Worm (Caenorhabditis elegans) whole organism, L2 larva: ENCODE measurements around the gene F43G6.7.

Experiments
- F13H6.1 ChIP-seq: sonication (generic microtip); optimal IDR thresholded peaks from 2 replicates; lab custom pipeline; 2016; ENCODE audit warnings: missing genetic modification characterization, missing compliant biosample characterization
- ama-1 ChIP-seq: fragments of 150-350 bp; optimal IDR thresholded peaks from 2 replicates; lab custom pipeline; 2018; ENCODE audit warnings: inconsistent platforms
- ceh-82 ChIP-seq: fragments of 150-350 bp; optimal IDR thresholded peaks from 2 replicates; lab custom pipeline; 2014; ENCODE audit warnings: missing biosample characterization, missing genetic modification characterization
- dmd-4 ChIP-seq: sonication (generic microtip); optimal IDR thresholded peaks from 2 replicates; lab custom pipeline; 2017; ENCODE audit warnings: missing biosample characterization, missing genetic modification characterization
- elt-1 ChIP-seq: fragments of 150-350 bp; optimal IDR thresholded peaks from 2 replicates; lab custom pipeline; 2014; ENCODE audit warnings: missing biosample characterization, missing genetic modification characterization
- elt-3 ChIP-seq: sonication (generic microtip); optimal IDR thresholded peaks from 2 replicates; lab custom pipeline; 2017; ENCODE audit warnings: missing biosample characterization, missing genetic modification characterization
- fos-1 ChIP-seq: fragments of 150-350 bp; optimal IDR thresholded peaks from 2 replicates; lab custom pipeline; 2014; ENCODE audit warnings: missing biosample characterization, missing genetic modification characterization
- nhr-21 ChIP-seq: fragments of 150-350 bp; optimal IDR thresholded peaks from 2 replicates; lab custom pipeline; 2014; ENCODE audit warnings: missing biosample characterization, missing genetic modification characterization
- nhr-23 ChIP-seq: fragments of 150-350 bp; optimal IDR thresholded peaks from 2 replicates; lab custom pipeline; 2014; ENCODE audit warnings: missing biosample characterization, missing genetic modification reagents, missing genetic modification characterization
- nhr-25 ChIP-seq: fragments of 150-350 bp; sonication (generic microtip); optimal IDR thresholded peaks from 3 replicates; lab custom pipeline; 2014; ENCODE audit warnings: missing biosample characterization, missing genetic modification characterization
- nhr-77 ChIP-seq: fragments of 150-350 bp; optimal IDR thresholded peaks from 2 replicates; lab custom pipeline; 2014; ENCODE audit warnings: missing biosample characterization, missing genetic modification characterization
- unc-39 ChIP-seq: fragments of 150-350 bp; optimal IDR thresholded peaks from 2 replicates; lab custom pipeline; 2014; ENCODE audit warnings: missing biosample characterization, missing genetic modification characterization
- unc-62 ChIP-seq: fragments of 150-350 bp; optimal IDR thresholded peaks from 2 replicates; lab custom pipeline; 2014; ENCODE audit warnings: missing biosample characterization, missing genetic modification reagents, missing genetic modification characterization
- ztf-11 ChIP-seq: sonication (generic microtip); optimal IDR thresholded peaks from 2 replicates; lab custom pipeline; 2017; ENCODE audit warnings: missing biosample characterization, missing genetic modification characterization

DNA sequence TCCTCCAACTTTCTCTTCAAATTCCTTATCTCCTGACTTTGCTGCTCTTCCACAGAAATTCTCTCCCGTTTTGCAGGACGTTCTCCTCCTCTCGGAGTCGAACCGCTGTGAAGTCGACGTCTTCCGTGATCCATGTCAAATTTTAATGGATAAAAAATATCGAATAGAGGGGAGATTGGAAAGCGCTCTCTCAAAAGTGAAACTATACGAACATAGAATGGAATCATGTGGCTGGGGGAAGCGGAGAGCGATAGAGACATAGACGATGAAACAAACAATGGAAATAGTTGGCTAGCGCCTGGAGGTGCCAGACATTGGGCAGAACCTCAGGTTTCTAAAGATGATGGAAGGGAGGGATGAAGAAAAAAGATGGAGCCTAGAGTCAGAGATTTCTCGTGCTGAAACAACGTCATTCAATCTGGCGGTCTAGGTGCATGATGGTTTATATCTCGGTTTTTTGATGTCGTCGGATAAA, 3.3 kb downstream of the F43G6.7 start, which contains the start of gene F43G6.8:
- TF ChIP-seq F13H6.1 (tag; lab: Kevin White, UChicago), result no peak
- no peak for TF ChIP-seq elt-3 (tag; lab: Kevin White, UChicago)
- TF ChIP-seq dmd-4, result no peak
- no peak for TF ChIP-seq unc-62 (GFP tag; lab: Kevin White, UChicago)
- TF ChIP-seq unc-39 (tag; lab: Kevin White, UChicago), result no peak
- no peak for TF ChIP-seq ztf-11 (tag; lab: Kevin White, UChicago)
- TF ChIP-seq ama-1 (lab: Kevin White, UChicago), result peak; percentile 79
- no peak for TF ChIP-seq ceh-82 (tag; lab: Kevin White, UChicago)
- TF ChIP-seq fos-1, result peak; percentile 13
- TF ChIP-seq nhr-23 (tag; lab: Kevin White, UChicago), result no peak
- peak; percentile 6 for TF ChIP-seq nhr-25 (tag; lab: Kevin White, UChicago)
- TF ChIP-seq nhr-21 (tag; lab: Kevin White, UChicago), result peak; percentile 10
- TF ChIP-seq nhr-77, result no peak
- no peak for TF ChIP-seq elt-1 (tag; lab: Kevin White, UChicago)
